Worm (Caenorhabditis elegans): ENCODE data around the gene cya-2.

The cya-2 gene

DNA sequence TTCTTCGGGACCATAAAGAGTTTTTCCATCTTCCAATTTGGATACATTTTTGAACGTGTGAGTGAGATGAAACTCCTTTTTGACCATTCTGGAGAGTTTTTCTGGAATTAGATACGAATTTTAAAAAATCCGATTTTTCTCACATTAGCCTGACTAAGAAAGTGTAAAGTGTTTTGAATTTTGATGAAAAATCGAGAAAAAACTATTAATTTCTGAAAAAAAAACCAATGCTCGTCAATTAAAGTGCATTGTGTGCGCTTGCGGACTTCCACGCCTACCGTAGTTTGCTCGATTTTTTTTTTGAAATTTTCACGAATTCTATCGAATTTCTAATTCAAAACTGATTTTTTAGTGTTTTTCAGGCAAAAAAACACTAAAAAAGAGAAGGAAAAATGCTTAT, 5.3 kb upstream of the cya-2 start, which contains the start of gene bath-1:
TSS of gene bath-1 (minus strand) at position 101 of the 400 bp plus-strand sequence.
- no peak for TF ChIP-seq ceh-30 (tag; optimal IDR thresholded peaks at IDR 0.05)
- no peak for TF ChIP-seq fkh-6 (tag; optimal IDR thresholded peaks at IDR 0.05)
- no peak for TF ChIP-seq unc-42 (tag; optimal IDR thresholded peaks at IDR 0.05)
- no peak for TF ChIP-seq T23F11.4 (GFP tag; optimal IDR thresholded peaks at IDR 0.05)
- TF ChIP-seq sox-4 (tag; optimal IDR thresholded peaks at IDR 0.05): no peak
- no peak for TF ChIP-seq fax-1 (tag; optimal IDR thresholded peaks at IDR 0.05)
- no peak for TF ChIP-seq ceh-2 (tag; optimal IDR thresholded peaks at IDR 0.05)
- TF ChIP-seq pros-1 (tag; optimal IDR thresholded peaks at IDR 0.05): no peak
- TF ChIP-seq ceh-34 (tag; optimal IDR thresholded peaks at IDR 0.05): no peak
- no peak for TF ChIP-seq ceh-45 (GFP tag; IDR thresholded peaks at IDR 0.05)
- no peak for TF ChIP-seq zip-5 (tag; optimal IDR thresholded peaks at IDR 0.05)
- no peak for TF ChIP-seq pax-1 (tag; optimal IDR thresholded peaks at IDR 0.05)
- TF ChIP-seq K09A11.1 (tag; optimal IDR thresholded peaks at IDR 0.05; ENCODE audit: insufficient read depth): no peak
- no peak for TF ChIP-seq ets-4 (tag; optimal IDR thresholded peaks at IDR 0.05)
- TF ChIP-seq lim-6 (tag; optimal IDR thresholded peaks at IDR 0.05): no peak
- no peak for TF ChIP-seq ref-2 (tag; optimal IDR thresholded peaks at IDR 0.05)
- no peak for TF ChIP-seq unc-86 (tag; optimal IDR thresholded peaks at IDR 0.05)
- TF ChIP-seq elt-2 (tag; optimal IDR thresholded peaks at IDR 0.05): no peak
- no peak for TF ChIP-seq K02D7.2 (tag; optimal IDR thresholded peaks at IDR 0.05)

DNA sequence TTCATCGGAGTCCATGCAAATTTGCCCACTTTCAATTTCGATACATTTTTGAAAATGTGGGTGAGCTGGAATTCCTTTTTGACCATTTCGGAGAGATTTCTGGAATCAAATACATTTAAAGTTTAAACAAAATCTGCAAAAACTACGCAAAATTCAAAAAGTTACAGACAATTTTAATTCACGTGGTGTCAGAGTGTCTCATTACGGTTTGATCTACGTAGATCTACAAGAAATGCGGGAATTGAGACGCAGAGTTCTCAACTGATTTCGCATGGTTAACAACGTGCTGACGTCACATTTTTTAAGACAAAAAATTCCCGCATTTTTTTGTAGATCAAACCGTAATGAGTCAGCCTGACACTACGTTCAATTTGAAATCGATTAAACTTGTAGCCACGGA, 3.1 kb upstream of the cya-2 start, which contains the start of gene bath-21:
TSS of gene bath-21 (minus strand) at position 101 of the 400 bp plus-strand sequence.
- no peak for TF ChIP-seq ref-2 (tag; optimal IDR thresholded peaks at IDR 0.05)
- TF ChIP-seq tbx-7 (tag; optimal IDR thresholded peaks at IDR 0.05): no peak
- TF ChIP-seq ceh-9 (tag; optimal IDR thresholded peaks at IDR 0.05): no peak
- TF ChIP-seq F13H6.1 (tag; optimal IDR thresholded peaks at IDR 0.05): no peak
- TF ChIP-seq ceh-30 (tag; optimal IDR thresholded peaks at IDR 0.05): no peak
- TF ChIP-seq K09A11.1 (tag; optimal IDR thresholded peaks at IDR 0.05; ENCODE audit: insufficient read depth): no peak
- no peak for TF ChIP-seq pha-4 (tag; optimal IDR thresholded peaks at IDR 0.05)
- no peak for TF ChIP-seq eyg-1 (tag; optimal IDR thresholded peaks at IDR 0.05)

DNA sequence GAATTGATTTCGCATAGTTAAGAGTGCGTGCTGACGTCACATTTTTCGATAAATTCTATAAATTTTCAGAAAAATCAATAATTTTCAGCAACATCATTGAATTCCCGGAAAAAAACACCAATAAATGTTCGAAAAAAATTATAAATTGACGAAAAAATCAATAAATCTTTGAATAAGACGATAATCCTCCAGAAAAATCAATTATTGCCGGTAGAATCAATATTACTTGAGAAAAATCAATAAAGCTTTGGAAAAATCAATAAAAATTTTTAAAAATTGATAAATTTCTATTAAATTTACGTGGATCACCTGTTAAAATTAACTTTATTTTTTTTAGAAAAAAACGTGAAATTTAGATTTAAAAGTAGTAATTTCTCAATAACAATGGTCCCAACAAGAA, 9.6 kb downstream of the cya-2 start:
- no peak for TF ChIP-seq T23F11.4 (GFP tag; optimal IDR thresholded peaks at IDR 0.05)
- no peak for TF ChIP-seq pros-1 (tag; optimal IDR thresholded peaks at IDR 0.05)
- TF ChIP-seq fkh-10 (GFP tag; optimal IDR thresholded peaks at IDR 0.05): no peak
- no peak for TF ChIP-seq tbx-2 (tag; optimal IDR thresholded peaks at IDR 0.05)

DNA sequence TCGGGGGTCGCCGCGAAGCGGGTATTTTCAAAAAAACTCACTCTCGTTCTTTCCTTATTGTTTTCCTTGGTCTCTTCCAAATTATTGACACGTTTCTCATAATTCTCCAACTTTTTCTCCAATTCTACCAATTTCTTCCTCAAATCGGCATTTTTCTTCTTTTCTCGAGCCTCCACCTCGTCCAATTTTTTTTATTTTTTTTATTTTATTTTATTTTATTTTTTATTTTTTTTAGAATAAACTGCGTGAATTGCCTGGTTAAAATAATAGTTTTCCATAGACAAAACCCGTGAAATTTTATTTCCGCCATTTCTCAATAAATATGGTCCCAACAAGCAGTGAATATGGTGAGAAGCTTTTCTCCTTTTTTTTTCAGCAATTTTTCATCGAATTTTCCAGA, 10.7 kb downstream of the cya-2 start, which contains the start of gene F59H6.15:
TSS of gene F59H6.15 (plus strand) at position 301 of the 400 bp plus-strand sequence.
- TF ChIP-seq ceh-19 (GFP tag; optimal IDR thresholded peaks at IDR 0.05): no peak
- TF ChIP-seq lin-11 (tag; optimal IDR thresholded peaks at IDR 0.05): no peak
- no peak for TF ChIP-seq rnt-1 (tag; optimal IDR thresholded peaks at IDR 0.05)
- no peak for TF ChIP-seq dve-1 (tag; optimal IDR thresholded peaks at IDR 0.05)
- TF ChIP-seq ceh-34 (tag; optimal IDR thresholded peaks at IDR 0.05): no peak
- TF ChIP-seq C08G9.2 (tag; optimal IDR thresholded peaks at IDR 0.05): no peak
- no peak for TF ChIP-seq ceh-30 (tag; optimal IDR thresholded peaks at IDR 0.05)
- no peak for TF ChIP-seq hlh-15 (tag; optimal IDR thresholded peaks at IDR 0.05)
- TF ChIP-seq C38D4.7 (GFP tag; optimal IDR thresholded peaks at IDR 0.05): no peak
- TF ChIP-seq odd-2 (tag; optimal IDR thresholded peaks at IDR 0.05): no peak
- no peak for TF ChIP-seq pqm-1 (tag; optimal IDR thresholded peaks at IDR 0.05)
- TF ChIP-seq nhr-11 (tag; optimal IDR thresholded peaks at IDR 0.05): no peak
- TF ChIP-seq ztf-16 (tag; optimal IDR thresholded peaks at IDR 0.05): no peak
- no peak for TF ChIP-seq unc-42 (tag; optimal IDR thresholded peaks at IDR 0.05)
- TF ChIP-seq che-1 (tag; optimal IDR thresholded peaks at IDR 0.05): no peak
- TF ChIP-seq syd-9 (tag; optimal IDR thresholded peaks at IDR 0.05): no peak
- TF ChIP-seq ceh-18 (tag; optimal IDR thresholded peaks at IDR 0.05): no peak
- TF ChIP-seq fax-1 (tag; optimal IDR thresholded peaks at IDR 0.05): no peak
- no peak for TF ChIP-seq lim-6 (tag; optimal IDR thresholded peaks at IDR 0.05)
